Fruit fly (Drosophila melanogaster): ENCODE data around the gene CG4440.
A peak's percentile ranks its signal among the peaks of the same experiment; 100 is the strongest.

Gene CG4440

DNA sequence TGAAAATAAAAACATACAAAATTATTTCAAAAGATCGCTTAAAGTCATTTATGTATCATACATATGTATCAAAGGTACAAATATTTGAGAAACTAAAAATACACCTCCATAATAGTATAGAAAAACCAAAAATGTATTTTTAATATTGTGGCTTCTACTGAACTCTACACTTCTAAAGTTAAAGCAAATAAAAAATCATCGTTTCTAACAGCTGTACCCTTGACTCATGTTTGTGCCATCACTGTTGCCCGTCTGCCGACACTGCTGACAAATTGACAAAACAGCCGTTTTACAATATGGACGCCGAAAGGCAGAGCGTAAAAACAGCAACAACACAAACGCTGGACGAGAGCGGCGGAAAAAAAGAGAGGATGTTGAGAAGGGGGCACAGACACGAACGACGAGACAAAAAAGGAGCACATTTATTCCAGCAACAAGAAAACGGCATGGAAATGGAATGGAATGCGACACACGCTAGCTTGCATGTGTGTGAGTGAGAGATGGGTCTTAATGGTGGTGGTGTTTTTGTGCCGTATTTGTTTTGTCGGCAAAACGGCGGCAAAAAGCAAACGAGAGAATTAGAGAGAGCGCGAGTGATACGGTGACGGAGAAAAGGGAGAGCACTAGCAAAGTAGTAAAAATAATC, 43.2 kb upstream of the CG4440 start (continued):
- peak; percentile 87 for TF ChIP-seq CG11504 (tag; optimal IDR thresholded peaks at IDR 0.05)
- TF ChIP-seq CG13424 (tag; optimal IDR thresholded peaks at IDR 0.05): peak; percentile 82
- TF ChIP-seq schlank (tag; optimal IDR thresholded peaks at IDR 0.05): peak; percentile 65
- TF ChIP-seq lbe (GFP tag; optimal IDR thresholded peaks at IDR 0.05): no peak
- TF ChIP-seq ap (GFP tag; IDR thresholded peaks at IDR 0.05): no peak
- TF ChIP-seq CG2712 (tag; optimal IDR thresholded peaks at IDR 0.05): peak; percentile 90
- peak; percentile 73; the same call in 1 of the 3 replicates for TF ChIP-seq CG7357 (GFP tag; IDR thresholded peaks at IDR 0.05)
- peak; percentile 69 for TF ChIP-seq BtbVII (GFP tag; optimal IDR thresholded peaks at IDR 0.05)
- no peak for TF ChIP-seq chm (GFP tag; IDR thresholded peaks at IDR 0.05)
- TF ChIP-seq CG12744 (GFP tag; optimal IDR thresholded peaks at IDR 0.05): peak; percentile 89
- peak; percentile 84 for TF ChIP-seq Dad (GFP tag; optimal IDR thresholded peaks at IDR 0.05)
- TF ChIP-seq Hsf (GFP tag; optimal IDR thresholded peaks at IDR 0.05): peak; percentile 78
- no peak for TF ChIP-seq Dref (GFP tag; IDR thresholded peaks at IDR 0.05)
- TF ChIP-seq CHES-1-like (GFP tag; optimal IDR thresholded peaks at IDR 0.05): peak; percentile 85
- TF ChIP-seq sug (tag; optimal IDR thresholded peaks at IDR 0.05): peak; percentile 50
- peak; percentile 93 for TF ChIP-seq kni (GFP tag; optimal IDR thresholded peaks at IDR 0.05)
- no peak for TF ChIP-seq CG13287 (GFP tag; IDR thresholded peaks at IDR 0.05; ENCODE audit: partially characterized antibody)
- no peak for TF ChIP-seq stwl (tag; optimal IDR thresholded peaks at IDR 0.05)
- peak; percentile 82 for TF ChIP-seq CG6254 (GFP tag; optimal IDR thresholded peaks at IDR 0.05)
- TF ChIP-seq CG3407 (GFP tag; optimal IDR thresholded peaks at IDR 0.05): peak; percentile 70
- TF ChIP-seq CG14860 (GFP tag; IDR thresholded peaks at IDR 0.05; ENCODE audit: partially characterized antibody): no peak
- TF ChIP-seq vvl (GFP tag; IDR thresholded peaks at IDR 0.05): no peak
- peak; percentile 71 for TF ChIP-seq Bteb2 (GFP tag; optimal IDR thresholded peaks at IDR 0.05)
- TF ChIP-seq CG12104 (GFP tag; optimal IDR thresholded peaks at IDR 0.05): peak; percentile 57
- TF ChIP-seq tap (tag; optimal IDR thresholded peaks at IDR 0.05): peak; percentile 73
- TF ChIP-seq Neu2 (GFP tag; optimal IDR thresholded peaks at IDR 0.05; ENCODE audit: borderline replicate concordance): no peak
- peak; percentile 63 for TF ChIP-seq Hand (GFP tag; optimal IDR thresholded peaks at IDR 0.05)
- TF ChIP-seq CG3995 (GFP tag; optimal IDR thresholded peaks at IDR 0.05): peak; percentile 62
- peak; percentile 18 for TF ChIP-seq Hey (tag; optimal IDR thresholded peaks at IDR 0.05)
- peak; percentile 39 for TF ChIP-seq CG33557 (GFP tag; optimal IDR thresholded peaks at IDR 0.05)
- TF ChIP-seq org-1 (GFP tag; optimal IDR thresholded peaks at IDR 0.05): peak; percentile 74
- peak; percentile 84 for TF ChIP-seq bcd (GFP tag; optimal IDR thresholded peaks at IDR 0.05)
- TF ChIP-seq otp (GFP tag; IDR thresholded peaks at IDR 0.05): no peak
- TF ChIP-seq gsb (GFP tag; IDR thresholded peaks at IDR 0.05): no peak
- TF ChIP-seq tup (GFP tag; optimal IDR thresholded peaks at IDR 0.05): no peak
- no peak for TF ChIP-seq CG14667 (GFP tag; IDR thresholded peaks at IDR 0.05)
- TF ChIP-seq vfl (GFP tag; optimal IDR thresholded peaks at IDR 0.05): peak; percentile 45
- peak; percentile 40 for TF ChIP-seq CG17912 (GFP tag; optimal IDR thresholded peaks at IDR 0.05)
- TF ChIP-seq CG7928 (GFP tag; optimal IDR thresholded peaks at IDR 0.05): peak; percentile 53
- TF ChIP-seq scrt (GFP tag; optimal IDR thresholded peaks at IDR 0.05): peak; percentile 69
- TF ChIP-seq vnd (GFP tag; IDR thresholded peaks at IDR 0.05; ENCODE audit: partially characterized antibody): no peak
- peak; percentile 52 for TF ChIP-seq slp2 (GFP tag; optimal IDR thresholded peaks at IDR 0.05)
- TF ChIP-seq D19A (tag; optimal IDR thresholded peaks at IDR 0.05): peak; percentile 80
- peak; percentile 67 for TF ChIP-seq Deaf1 (tag; optimal IDR thresholded peaks at IDR 0.05)
- TF ChIP-seq trh (GFP tag; optimal IDR thresholded peaks at IDR 0.05): peak; percentile 55
- peak; percentile 66 for TF ChIP-seq croc (GFP tag; conservative IDR thresholded peaks at IDR 0.05)
- TF ChIP-seq CG4360 (GFP tag; IDR thresholded peaks at IDR 0.05): no peak
- peak; percentile 77 for TF ChIP-seq CG8359 (GFP tag; optimal IDR thresholded peaks at IDR 0.05; ENCODE audit: borderline replicate concordance)
- TF ChIP-seq CG18599 (GFP tag; optimal IDR thresholded peaks at IDR 0.05): peak; percentile 87
